Worm (Caenorhabditis elegans) whole organism, L1 larva: ENCODE data around the gene Y38F1A.8.

Source experiments
- C04F5.9 ChIP-seq: sonication (generic microtip); optimal IDR thresholded peaks from 2 replicates; lab custom pipeline; 2016; ENCODE audit warnings: missing genetic modification characterization, missing compliant biosample characterization
- C16A3.4 ChIP-seq: fragments of 150-350 bp; optimal IDR thresholded peaks from 2 replicates; lab custom pipeline; 2014; ENCODE audit warnings: missing biosample characterization, missing genetic modification characterization
- F16B12.6 ChIP-seq: fragments of 150-350 bp; optimal IDR thresholded peaks from 2 replicates; lab custom pipeline; 2014; ENCODE audit warnings: missing biosample characterization, missing genetic modification characterization
- aha-1 ChIP-seq: fragments of 150-350 bp; optimal IDR thresholded peaks from 2 replicates; lab custom pipeline; 2014; ENCODE audit warnings: missing biosample characterization, missing genetic modification characterization
- alr-1 ChIP-seq: fragments of 200-800 bp; sonication (Bioruptor generic); optimal IDR thresholded peaks from 2 replicates; lab custom pipeline; 2018; ENCODE audit warnings: borderline replicate concordance, mild to moderate bottlenecking, missing genetic modification characterization, missing compliant biosample characterization
- aly-2 ChIP-seq: fragments of 150-350 bp; optimal IDR thresholded peaks from 2 replicates; lab custom pipeline; 2014; ENCODE audit warnings: missing biosample characterization, missing genetic modification characterization
- blmp-1 ChIP-seq: fragments of 150-350 bp; optimal IDR thresholded peaks from 2 replicates; lab custom pipeline; 2014; ENCODE audit warnings: missing biosample characterization, missing genetic modification characterization
- ceh-63 ChIP-seq: fragments of 200-800 bp; sonication (Bioruptor generic); optimal IDR thresholded peaks from 2 replicates; lab custom pipeline; 2018; ENCODE audit warnings: mild to moderate bottlenecking, missing genetic modification characterization, missing compliant biosample characterization
- ces-1 ChIP-seq: fragments of 150-350 bp; optimal IDR thresholded peaks from 2 replicates; lab custom pipeline; 2014; ENCODE audit warnings: missing biosample characterization, missing genetic modification reagents, missing genetic modification characterization
- dpl-1 ChIP-seq, 3 experiments: fragments of 150-350 bp in 2 of 3; sonication (generic microtip) in 1 of 3; optimal IDR thresholded peaks; 2 replicates each; lab custom pipeline; 2014 to 2017; ENCODE audit warnings: missing biosample characterization in 3 of 3, missing genetic modification characterization in 3 of 3, missing genetic modification reagents in 3 of 3
- efl-1 ChIP-seq, 4 experiments: fragments of 150-350 bp; optimal IDR thresholded peaks in 3 of 4; peaks in 1 of 4; 1 replicate in 1 of 4; 2 replicates in 3 of 4; lab custom pipeline; 2014; ENCODE audit warnings: missing biosample characterization in 2 of 4, missing genetic modification characterization in 2 of 4, missing genetic modification reagents in 2 of 4
- egl-13 ChIP-seq: sonication (generic microtip); optimal IDR thresholded peaks from 2 replicates; lab custom pipeline; 2016; ENCODE audit warnings: missing genotype, missing genetic modification reagents, missing genetic modification characterization, missing compliant biosample characterization
- egl-27 ChIP-seq, 2 experiments: fragments of 150-350 bp in 1 of 2; sonication (generic microtip); optimal IDR thresholded peaks; 3 replicates each; lab custom pipeline; 2017 to 2018; ENCODE audit warnings: missing biosample characterization in 2 of 2, missing genetic modification characterization in 2 of 2, missing genetic modification reagents in 2 of 2
- elt-2 ChIP-seq: sonication (generic microtip); optimal IDR thresholded peaks from 2 replicates; lab custom pipeline; 2016; ENCODE audit warnings: missing genetic modification characterization, mild to moderate bottlenecking, inconsistent platforms, missing compliant biosample characterization, missing genetic modification reagents
- elt-3 ChIP-seq, 6 experiments: fragments of 150-350 bp in 1 of 6; sonication (generic microtip); optimal IDR thresholded peaks; 2 replicates each; lab custom pipeline; 2017 to 2018; ENCODE audit warnings: missing biosample characterization in 6 of 6, missing genetic modification characterization in 6 of 6, inconsistent platforms in 1 of 6
- fkh-10 ChIP-seq: sonication (generic microtip); optimal IDR thresholded peaks from 2 replicates; lab custom pipeline; 2017; ENCODE audit warnings: missing biosample characterization, missing genetic modification reagents, missing genetic modification characterization
- fkh-4 ChIP-seq: sonication (generic microtip); optimal IDR thresholded peaks from 2 replicates; lab custom pipeline; 2016; ENCODE audit warnings: missing compliant biosample characterization, missing genetic modification characterization, borderline replicate concordance
- fkh-8 ChIP-seq: sonication (generic microtip); optimal IDR thresholded peaks from 2 replicates; lab custom pipeline; 2016; ENCODE audit warnings: mild to moderate bottlenecking, missing genetic modification characterization, missing compliant biosample characterization
- hlh-17 ChIP-seq: fragments of 200-800 bp; sonication (Bioruptor generic); optimal IDR thresholded peaks from 2 replicates; lab custom pipeline; 2018; ENCODE audit warnings: missing genetic modification characterization, mild to moderate bottlenecking, missing compliant biosample characterization, moderate library complexity, borderline replicate concordance
- jun-1 ChIP-seq: fragments of 150-350 bp; optimal IDR thresholded peaks from 2 replicates; lab custom pipeline; 2014; ENCODE audit warnings: missing biosample characterization, missing genetic modification reagents, missing genetic modification characterization
- lin-13 ChIP-seq: fragments of 150-350 bp; optimal IDR thresholded peaks from 2 replicates; lab custom pipeline; 2014; ENCODE audit warnings: missing biosample characterization, missing genetic modification reagents, missing genetic modification characterization
- lin-14 ChIP-seq: fragments of 200-800 bp; sonication (Bioruptor generic); optimal IDR thresholded peaks from 2 replicates; lab custom pipeline; 2018; ENCODE audit warnings: mild to moderate bottlenecking, missing genetic modification characterization, moderate library complexity, missing compliant biosample characterization
- lin-15B ChIP-seq: fragments of 150-350 bp; sonication (generic microtip); optimal IDR thresholded peaks from 3 replicates; lab custom pipeline; 2014; ENCODE audit warnings: missing biosample characterization, missing genetic modification characterization
- lir-3 ChIP-seq: sonication (generic microtip); optimal IDR thresholded peaks from 2 replicates; lab custom pipeline; 2016; ENCODE audit warnings: mild to moderate bottlenecking, missing genetic modification characterization, moderate library complexity, missing compliant biosample characterization; ENCODE audit not compliant: poor library complexity
- lsy-2 ChIP-seq, 2 experiments: fragments of 150-350 bp; optimal IDR thresholded peaks; 2 replicates each; lab custom pipeline; 2014; ENCODE audit warnings: missing biosample characterization in 2 of 2, missing genetic modification characterization in 2 of 2
- mep-1 ChIP-seq: fragments of 150-350 bp; optimal IDR thresholded peaks from 2 replicates; lab custom pipeline; 2014; ENCODE audit warnings: missing biosample characterization, missing genetic modification characterization
- nhr-11 ChIP-seq: fragments of 150-350 bp; optimal IDR thresholded peaks from 2 replicates; lab custom pipeline; 2014; ENCODE audit warnings: missing biosample characterization, missing genetic modification characterization
- nhr-19 ChIP-seq: fragments of 200-800 bp; sonication (Bioruptor generic); conservative IDR thresholded peaks from 2 replicates; pipeline ENCODE4 v1.3.6; 2022; ENCODE audit warnings: missing genetic modification characterization, missing compliant biosample characterization
- nhr-20 ChIP-seq: sonication (generic microtip); optimal IDR thresholded peaks from 2 replicates; lab custom pipeline; 2016; ENCODE audit warnings: mild to moderate bottlenecking, missing genetic modification characterization, missing compliant biosample characterization
- nhr-71 ChIP-seq: sonication (generic microtip); optimal IDR thresholded peaks from 2 replicates; lab custom pipeline; 2016; ENCODE audit warnings: mild to moderate bottlenecking, missing genetic modification characterization, moderate library complexity, missing compliant biosample characterization
- nhr-76 ChIP-seq: sonication (generic microtip); optimal IDR thresholded peaks from 2 replicates; lab custom pipeline; 2017; ENCODE audit warnings: missing biosample characterization, missing genetic modification characterization
- nhr-77 ChIP-seq: fragments of 150-350 bp; optimal IDR thresholded peaks from 2 replicates; lab custom pipeline; 2014; ENCODE audit warnings: missing biosample characterization, missing genetic modification characterization
- nhr-85 ChIP-seq: sonication (generic microtip); peaks from one replicate; lab custom pipeline; 2016; ENCODE audit warnings: missing genetic modification characterization, inconsistent platforms, missing compliant biosample characterization
- nhr-90 ChIP-seq: sonication (generic microtip); optimal IDR thresholded peaks from 2 replicates; lab custom pipeline; 2016; ENCODE audit warnings: mild to moderate bottlenecking, missing genetic modification characterization, missing compliant biosample characterization; ENCODE audit not compliant: poor library complexity
- pag-3 ChIP-seq: sonication (generic microtip); optimal IDR thresholded peaks from 2 replicates; lab custom pipeline; 2017; ENCODE audit warnings: missing genetic modification characterization, mild to moderate bottlenecking, missing compliant biosample characterization, antibody characterized with exemption, borderline replicate concordance; ENCODE audit not compliant: insufficient read depth
- pax-3 ChIP-seq: fragments of 200-800 bp; sonication (Bioruptor generic); optimal IDR thresholded peaks from 2 replicates; lab custom pipeline; 2018; ENCODE audit warnings: mild to moderate bottlenecking, missing genetic modification characterization, moderate library complexity, missing compliant biosample characterization
- pqm-1 ChIP-seq: sonication (generic microtip); optimal IDR thresholded peaks from 3 replicates; lab custom pipeline; 2017; ENCODE audit warnings: missing biosample characterization, missing genetic modification characterization
- rnt-1 ChIP-seq: sonication (generic microtip); optimal IDR thresholded peaks from 2 replicates; lab custom pipeline; 2016; ENCODE audit warnings: mild to moderate bottlenecking, missing genetic modification characterization, moderate library complexity, missing compliant biosample characterization
- snpc-4 ChIP-seq: fragments of 150-350 bp; optimal IDR thresholded peaks from 2 replicates; lab custom pipeline; 2014; ENCODE audit warnings: missing biosample characterization, missing genetic modification characterization
- snu-23 ChIP-seq: sonication (generic microtip); optimal IDR thresholded peaks from 2 replicates; lab custom pipeline; 2016; ENCODE audit warnings: missing genetic modification characterization, missing compliant biosample characterization
- sox-4 ChIP-seq: sonication (generic microtip); optimal IDR thresholded peaks from 2 replicates; lab custom pipeline; 2016; ENCODE audit warnings: missing genetic modification characterization, missing compliant biosample characterization
- sup-37 ChIP-seq: fragments of 200-800 bp; sonication (Bioruptor generic); optimal IDR thresholded peaks from 2 replicates; lab custom pipeline; 2018; ENCODE audit warnings: mild to moderate bottlenecking, missing genetic modification characterization, missing compliant biosample characterization
- tbx-2 ChIP-seq: sonication (generic microtip); optimal IDR thresholded peaks from 2 replicates; lab custom pipeline; 2016; ENCODE audit warnings: missing genetic modification characterization, missing compliant biosample characterization
- tlp-1 ChIP-seq: fragments of 150-350 bp; optimal IDR thresholded peaks from 2 replicates; lab custom pipeline; 2014; ENCODE audit warnings: missing biosample characterization, missing genetic modification characterization
- unc-30 ChIP-seq: sonication (generic microtip); optimal IDR thresholded peaks from 2 replicates; lab custom pipeline; 2017; ENCODE audit warnings: missing biosample characterization, missing genetic modification characterization
- zag-1 ChIP-seq: fragments of 150-350 bp; optimal IDR thresholded peaks from 2 replicates; lab custom pipeline; 2014; ENCODE audit warnings: missing biosample characterization, missing genetic modification characterization
- zip-4 ChIP-seq: fragments of 200-800 bp; sonication (Bioruptor generic); optimal IDR thresholded peaks from 2 replicates; lab custom pipeline; 2018; ENCODE audit warnings: mild to moderate bottlenecking, missing genetic modification characterization, moderate library complexity, missing compliant biosample characterization
- ztf-4 ChIP-seq: fragments of 150-350 bp; optimal IDR thresholded peaks from 2 replicates; lab custom pipeline; 2014; ENCODE audit warnings: missing biosample characterization, missing genetic modification characterization

Gene Y38F1A.8

DNA sequence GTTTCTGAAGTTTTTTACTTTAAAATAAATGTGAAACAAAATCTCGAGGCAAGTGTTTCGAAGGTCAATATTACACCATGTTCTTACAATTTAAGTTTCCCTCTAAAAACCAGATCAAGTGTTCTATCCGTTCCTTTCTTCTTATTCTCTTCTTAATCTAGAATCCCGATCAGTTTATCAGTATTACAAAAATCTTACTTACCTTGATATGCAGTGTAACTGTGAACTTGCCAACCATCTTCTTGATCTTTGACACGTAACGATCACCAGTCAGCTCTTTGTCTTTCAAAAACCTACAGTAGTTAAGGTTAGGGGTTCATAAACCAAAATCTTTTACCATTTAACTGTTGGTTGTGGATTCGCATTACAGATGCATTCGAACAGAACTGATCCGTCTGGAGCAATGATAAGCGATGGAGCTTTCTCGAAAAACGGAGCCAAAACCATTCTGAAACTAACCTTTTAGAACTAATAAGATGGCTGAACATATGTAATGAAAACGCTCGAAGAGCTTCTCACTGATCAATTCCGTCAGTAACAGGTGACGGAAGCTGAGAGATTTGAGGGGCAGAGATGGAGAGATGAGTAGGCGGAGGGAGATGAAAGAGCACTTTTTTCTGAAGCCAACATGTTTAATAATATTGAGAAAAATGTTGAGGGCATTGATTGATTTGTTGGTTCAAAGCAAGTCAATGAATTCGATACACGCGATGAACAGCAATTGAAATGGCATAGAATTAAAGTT is 7.2 kb upstream of the Y38F1A.8 start, which contains the start of gene oig-2:
Gene oig-2 (minus strand): TSS at position 448 of the 745 bp plus-strand sequence.
- TF ChIP-seq nhr-76: no peak
- no peak for TF ChIP-seq blmp-1 (tag; lab: Kevin White, UChicago)
- TF ChIP-seq ztf-4 (tag; lab: Kevin White, UChicago): no peak
- no peak for TF ChIP-seq sox-4 (tag; lab: Kevin White, UChicago)
- no peak for TF ChIP-seq unc-30 (tag; lab: Kevin White, UChicago)
- no peak for TF ChIP-seq nhr-90
- TF ChIP-seq pqm-1 (tag; lab: Kevin White, UChicago): no peak
- no peak for TF ChIP-seq lin-15B (tag; lab: Kevin White, UChicago)
- TF ChIP-seq ces-1 (GFP tag; lab: Kevin White, UChicago): no peak
- peak; percentile 49 for TF ChIP-seq rnt-1 (tag; lab: Kevin White, UChicago)
- peak; percentile 35 for TF ChIP-seq nhr-19 (GFP tag; lab: Robert Waterston, UW)
- no peak for TF ChIP-seq ceh-63 (GFP tag; lab: Kevin White, UChicago)
- no peak for TF ChIP-seq hlh-17
- TF ChIP-seq aly-2 (tag; lab: Kevin White, UChicago): no peak
- no peak for TF ChIP-seq tlp-1 (tag; lab: Kevin White, UChicago)
- TF ChIP-seq nhr-77: no peak
- TF ChIP-seq alr-1 (tag; lab: Kevin White, UChicago): no peak
- no peak for TF ChIP-seq zag-1 (tag; lab: Kevin White, UChicago)
- no peak for TF ChIP-seq egl-27 (tag; optimal IDR thresholded peaks at IDR 0.05; lab: Kevin White, UChicago)
- TF ChIP-seq efl-1 (optimal IDR thresholded peaks at IDR 0.05; lab: Kevin White, UChicago): no peak
- peak in 1 of 2 experiments; percentile 55 for TF ChIP-seq efl-1 (GFP tag; optimal IDR thresholded peaks at IDR 0.05 in 1 of 2; lab: Kevin White, UChicago)
- peak; percentile 0 for TF ChIP-seq nhr-71 (tag; lab: Kevin White, UChicago)
- peak; percentile 30 for TF ChIP-seq lin-14 (GFP tag; lab: Kevin White, UChicago)
- no peak for TF ChIP-seq zip-4 (GFP tag; lab: Kevin White, UChicago)
- no peak for TF ChIP-seq mep-1 (tag; lab: Kevin White, UChicago)
- no peak for TF ChIP-seq lir-3 (tag; lab: Kevin White, UChicago)
- TF ChIP-seq F16B12.6 (tag; lab: Kevin White, UChicago): no peak
- no peak for TF ChIP-seq snpc-4 (tag; lab: Kevin White, UChicago)
- TF ChIP-seq pax-3: no peak
- no peak for TF ChIP-seq elt-3 (tag; optimal IDR thresholded peaks at IDR 0.05; lab: Kevin White, UChicago)
- TF ChIP-seq nhr-20: no peak
- TF ChIP-seq egl-13: no peak
- no peak for TF ChIP-seq fkh-4
- TF ChIP-seq aha-1 (tag; lab: Kevin White, UChicago): no peak

DNA sequence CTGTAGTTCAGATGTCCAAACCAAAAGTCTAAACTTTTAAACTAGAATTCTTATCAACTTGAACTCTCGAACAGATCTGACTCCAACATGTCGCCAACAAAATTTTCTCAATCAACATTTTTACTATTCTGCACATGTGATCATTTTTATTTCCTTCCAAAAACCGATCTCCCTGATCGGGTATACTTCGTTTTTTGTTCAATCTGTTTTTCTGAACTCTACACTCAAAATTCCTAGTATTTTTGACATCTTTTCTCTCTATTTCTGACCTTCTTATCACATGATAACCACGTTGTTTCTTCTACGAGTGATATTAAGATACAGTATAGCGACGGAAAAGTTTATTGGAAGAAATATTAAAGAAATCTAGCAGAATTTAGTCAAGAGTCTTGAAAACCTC is 5.6 kb upstream of the Y38F1A.8 start:
- TF ChIP-seq hlh-17 (no peak), pag-3 (tag; lab: Kevin White, UChicago) (no peak), ces-1 (GFP tag; lab: Kevin White, UChicago) (no peak), lsy-2 (tag; optimal IDR thresholded peaks at IDR 0.05; lab: Kevin White, UChicago) (peak in 1 of 2 experiments; percentile 67), nhr-85 (tag; lab: Kevin White, UChicago) (peak; percentile 29), nhr-90 (peak; percentile 38), lin-13 (GFP tag; lab: Kevin White, UChicago) (no peak), efl-1 (optimal IDR thresholded peaks at IDR 0.05; lab: Kevin White, UChicago) (no peak), efl-1 (GFP tag; optimal IDR thresholded peaks at IDR 0.05 in 1 of 2; lab: Kevin White, UChicago) (no peak), elt-2 (tag; lab: Kevin White, UChicago) (peak; percentile 30), sup-37 (no peak), snu-23 (GFP tag; lab: Kevin White, UChicago) (peak; percentile 49), unc-30 (tag; lab: Kevin White, UChicago) (no peak), dpl-1 (GFP tag; optimal IDR thresholded peaks at IDR 0.05; lab: Kevin White, UChicago) (peak in 1 of 3 experiments; percentile 22), nhr-77 (no peak), fkh-10 (GFP tag; lab: Kevin White, UChicago) (no peak), nhr-19 (GFP tag; lab: Robert Waterston, UW) (peak; percentile 52), nhr-11 (tag; lab: Kevin White, UChicago) (no peak), fkh-8 (tag; lab: Kevin White, UChicago) (no peak), egl-27 (tag; optimal IDR thresholded peaks at IDR 0.05; lab: Kevin White, UChicago) (no peak), C16A3.4 (tag; lab: Kevin White, UChicago) (peak; percentile 20), elt-3 (tag; optimal IDR thresholded peaks at IDR 0.05; lab: Kevin White, UChicago) (peak in 2 of 6 experiments; percentile 84 to 92), tbx-2 (tag; lab: Kevin White, UChicago) (peak; percentile 14), ztf-4 (tag; lab: Kevin White, UChicago) (no peak), jun-1 (tag; lab: Kevin White, UChicago) (no peak), lir-3 (tag; lab: Kevin White, UChicago) (peak; percentile 4), C04F5.9 (tag; lab: Kevin White, UChicago) (no peak)
